Worm (Caenorhabditis elegans) whole organism, L2 larva: ENCODE data around the gene srh-138.

Experiments used
- aly-2 ChIP-seq: fragments of 150-350 bp; optimal IDR thresholded peaks from 2 replicates; lab custom pipeline; 2014; ENCODE audit warnings: missing biosample characterization, missing genetic modification characterization
- gmeb-1 ChIP-seq: fragments of 150-350 bp; optimal IDR thresholded peaks from 2 replicates; lab custom pipeline; 2014; ENCODE audit warnings: missing biosample characterization, missing genetic modification characterization
- lin-11 ChIP-seq: fragments of 150-350 bp; sonication (generic microtip); optimal IDR thresholded peaks from 2 replicates; lab custom pipeline; 2014; ENCODE audit warnings: missing biosample characterization, missing genetic modification characterization, inconsistent platforms, mixed read lengths
- mdl-1 ChIP-seq, 2 experiments: fragments of 150-350 bp in 1 of 2; sonication (generic microtip) in 1 of 2; optimal IDR thresholded peaks; 2 replicates each; lab custom pipeline; 2017; ENCODE audit warnings: missing biosample characterization in 2 of 2, missing genetic modification characterization in 2 of 2
- nhr-129 ChIP-seq: fragments of 150-350 bp; optimal IDR thresholded peaks from 2 replicates; lab custom pipeline; 2014; ENCODE audit warnings: missing biosample characterization, missing genetic modification characterization
- nhr-237 ChIP-seq: fragments of 150-350 bp; optimal IDR thresholded peaks from 2 replicates; lab custom pipeline; 2014; ENCODE audit warnings: missing biosample characterization, missing genetic modification characterization
- ztf-11 ChIP-seq: sonication (generic microtip); optimal IDR thresholded peaks from 2 replicates; lab custom pipeline; 2017; ENCODE audit warnings: missing biosample characterization, missing genetic modification characterization

DNA sequence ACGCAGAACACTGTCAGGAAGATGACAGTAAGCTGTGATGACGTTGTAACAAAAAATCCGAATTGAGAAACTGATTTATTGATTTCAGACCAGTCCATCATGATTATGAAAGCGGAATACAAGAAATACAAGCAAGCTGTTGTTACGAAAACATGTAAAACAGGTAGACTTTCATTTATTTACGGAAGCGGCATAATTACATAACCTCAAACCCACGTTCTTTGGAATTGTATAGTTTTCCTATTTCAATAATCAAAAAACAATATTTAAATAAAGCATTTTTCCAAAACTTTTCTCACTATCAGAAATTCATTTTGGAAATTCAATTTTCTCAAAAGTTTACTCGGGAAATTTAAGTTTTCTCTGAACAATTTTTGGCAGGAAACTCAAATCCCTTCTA lies 12.1 kb downstream of the srh-138 start, which contains the start of gene str-15:
- TF ChIP-seq nhr-237 (tag; lab: Kevin White, UChicago) = no peak
- TF ChIP-seq ztf-11 = no peak
- no peak for TF ChIP-seq gmeb-1
- no peak for TF ChIP-seq lin-11 (tag; lab: Kevin White, UChicago)
- no peak for TF ChIP-seq nhr-129 (tag; lab: Kevin White, UChicago)
- no peak for TF ChIP-seq mdl-1 (tag; optimal IDR thresholded peaks at IDR 0.05; lab: Kevin White, UChicago)
- TF ChIP-seq aly-2 = no peak
